Fruit fly (Drosophila melanogaster): Measurements from ENCODE around the gene Scr.

- TF ChIP-seq woc (GFP tag; optimal IDR thresholded peaks at IDR 0.05) (no peak), psq (GFP tag; optimal IDR thresholded peaks at IDR 0.05) (no peak), foxo (GFP tag; optimal IDR thresholded peaks at IDR 0.05) (no peak), CG32264 (GFP tag; optimal IDR thresholded peaks at IDR 0.05) (no peak), sv (GFP tag; optimal IDR thresholded peaks at IDR 0.05) (no peak), Dfd (GFP tag; optimal IDR thresholded peaks at IDR 0.05) (no peak), ey (GFP tag; optimal IDR thresholded peaks at IDR 0.05) (no peak), Hr78 (GFP tag; optimal IDR thresholded peaks at IDR 0.05) (no peak), br (GFP tag; optimal IDR thresholded peaks at IDR 0.05) (no peak), lola (GFP tag; optimal IDR thresholded peaks at IDR 0.05) (no peak), dmrt93B (GFP tag; optimal IDR thresholded peaks at IDR 0.05) (no peak)
Measured at dm6 chr3R:6860042-6860441, 10.3 kb upstream of the Scr start.
